Fruit fly (Drosophila melanogaster) whole organism, embryonic: Measurements from ENCODE around the gene ninaB.

Experiments used
- CG17361 ChIP-seq: fragments of 200-800 bp; sonication (Bioruptor generic); IDR thresholded peaks from 3 replicates; pipeline ENCODE4 v1.3.6; 2022; ENCODE audit warnings: missing biosample characterization, missing genetic modification characterization
- CG2120 ChIP-seq: fragments of 200-800 bp; sonication (Bioruptor generic); optimal IDR thresholded peaks from 3 replicates; lab custom pipeline; 2016; ENCODE audit warnings: missing biosample characterization, missing genetic modification characterization
- CG31441 ChIP-seq: fragments of 200-800 bp; sonication (Bioruptor generic); IDR thresholded peaks from 2 replicates; pipeline ENCODE4 v1.3.6; 2022; ENCODE audit warnings: missing biosample characterization, missing genetic modification characterization
- H15 ChIP-seq: fragments of 200-800 bp; sonication (Bioruptor generic); IDR thresholded peaks from 3 replicates; pipeline ENCODE4 v1.3.6; 2022; ENCODE audit warnings: missing biosample characterization, missing genetic modification characterization
- ranshi ChIP-seq: fragments of 200-800 bp; sonication (Bioruptor generic); IDR thresholded peaks from 2 replicates; pipeline ENCODE4 v1.3.6; 2022; ENCODE audit warnings: missing biosample characterization, missing genetic modification characterization

- TF ChIP-seq ranshi (GFP tag; lab: Robert Waterston, UW) (no peak), CG17361 (GFP tag; lab: Robert Waterston, UW) (no peak), H15 (GFP tag; lab: Robert Waterston, UW) (no peak), CG31441 (GFP tag; lab: Robert Waterston, UW) (no peak), CG2120 (no peak)
Observed at dm6 chr3R:13715674-13716454, 15.5 kb downstream of the ninaB start.
